Worm (Caenorhabditis elegans) whole organism, late embryonic: ENCODE data around the gene F26D10.13.
"Not testable (repeated sequence)": the region's sequence is repeated elsewhere in the genome, so short reads cannot be mapped to it uniquely, and the experiment has no call there.

ENCODE experiments used
- C08G9.2 ChIP-seq: sonication (generic microtip); optimal IDR thresholded peaks from 2 replicates; lab custom pipeline; 2016; ENCODE audit warnings: mild to moderate bottlenecking, missing genetic modification characterization, moderate library complexity, missing compliant biosample characterization
- C38D4.7 ChIP-seq: fragments of 200-800 bp; sonication (Bioruptor generic); optimal IDR thresholded peaks from 2 replicates; lab custom pipeline; 2018; ENCODE audit warnings: mild to moderate bottlenecking, missing genetic modification characterization, moderate library complexity, missing compliant biosample characterization
- T23F11.4 ChIP-seq: fragments of 200-800 bp; sonication (Bioruptor generic); optimal IDR thresholded peaks from 2 replicates; lab custom pipeline; 2018; ENCODE audit warnings: mild to moderate bottlenecking, missing genetic modification characterization, missing compliant biosample characterization
- ceh-22 ChIP-seq: sonication (generic microtip); optimal IDR thresholded peaks from 2 replicates; lab custom pipeline; 2017; ENCODE audit warnings: missing biosample characterization, missing genetic modification characterization
- ceh-24 ChIP-seq: sonication (generic microtip); optimal IDR thresholded peaks from 2 replicates; lab custom pipeline; 2016; ENCODE audit warnings: mild to moderate bottlenecking, missing genetic modification characterization, missing compliant biosample characterization
- ceh-31 ChIP-seq: sonication (generic microtip); optimal IDR thresholded peaks from 2 replicates; lab custom pipeline; 2016; ENCODE audit warnings: missing genetic modification characterization, missing compliant biosample characterization
- ceh-34 ChIP-seq: sonication (generic microtip); optimal IDR thresholded peaks from 2 replicates; lab custom pipeline; 2016; ENCODE audit warnings: mild to moderate bottlenecking, missing genetic modification characterization, missing compliant biosample characterization
- ceh-45 ChIP-seq: fragments of 200-800 bp; sonication (Bioruptor generic); IDR thresholded peaks from 2 replicates; pipeline ENCODE4 v1.3.6; 2022; ENCODE audit warnings: missing genetic modification reagents, missing genetic modification characterization, missing compliant biosample characterization
- ceh-48 ChIP-seq: sonication (generic microtip); optimal IDR thresholded peaks from 2 replicates; lab custom pipeline; 2016; ENCODE audit warnings: missing genetic modification characterization, inconsistent platforms, missing compliant biosample characterization
- ceh-6 ChIP-seq: fragments of 200-800 bp; sonication (Bioruptor generic); optimal IDR thresholded peaks from 2 replicates; lab custom pipeline; 2018; ENCODE audit warnings: mild to moderate bottlenecking, missing genetic modification characterization, missing compliant biosample characterization
- ceh-9 ChIP-seq: sonication (generic microtip); optimal IDR thresholded peaks from 2 replicates; lab custom pipeline; 2016; ENCODE audit warnings: mild to moderate bottlenecking, missing genetic modification characterization, inconsistent platforms, missing compliant biosample characterization
- che-1 ChIP-seq: sonication (generic microtip); optimal IDR thresholded peaks from 2 replicates; lab custom pipeline; 2016; ENCODE audit warnings: mild to moderate bottlenecking, missing genetic modification characterization, missing compliant biosample characterization
- dve-1 ChIP-seq: sonication (generic microtip); optimal IDR thresholded peaks from 2 replicates; lab custom pipeline; 2017; ENCODE audit warnings: antibody characterized with exemption, mild to moderate bottlenecking, missing genetic modification characterization, missing compliant biosample characterization
- fkh-10 ChIP-seq: fragments of 150-350 bp; optimal IDR thresholded peaks from 2 replicates; lab custom pipeline; 2014; ENCODE audit warnings: missing biosample characterization, missing genetic modification reagents, missing genetic modification characterization
- gmeb-2 ChIP-seq: sonication (generic microtip); optimal IDR thresholded peaks from 2 replicates; lab custom pipeline; 2016; ENCODE audit warnings: missing genetic modification characterization, inconsistent platforms, missing compliant biosample characterization
- hlh-13 ChIP-seq: fragments of 200-800 bp; sonication (Bioruptor generic); optimal IDR thresholded peaks from 2 replicates; lab custom pipeline; 2018; ENCODE audit warnings: mild to moderate bottlenecking, missing genetic modification characterization, missing compliant biosample characterization
- lim-6 ChIP-seq: sonication (generic microtip); optimal IDR thresholded peaks from 2 replicates; lab custom pipeline; 2016; ENCODE audit warnings: missing genetic modification characterization, missing compliant biosample characterization
- lin-11 ChIP-seq: fragments of 200-800 bp; sonication (Bioruptor generic); optimal IDR thresholded peaks from 2 replicates; lab custom pipeline; 2018; ENCODE audit warnings: mild to moderate bottlenecking, missing genetic modification characterization, missing compliant biosample characterization
- madf-2 ChIP-seq: sonication (generic microtip); optimal IDR thresholded peaks from 2 replicates; lab custom pipeline; 2017; ENCODE audit warnings: missing genetic modification characterization, missing compliant biosample characterization
- nhr-11 ChIP-seq: fragments of 150-350 bp; optimal IDR thresholded peaks from 2 replicates; lab custom pipeline; 2014; ENCODE audit warnings: missing biosample characterization, missing genetic modification characterization
- nhr-232 ChIP-seq: sonication (generic microtip); optimal IDR thresholded peaks from 2 replicates; lab custom pipeline; 2016; ENCODE audit warnings: missing genetic modification characterization, missing compliant biosample characterization
- pag-3 ChIP-seq: sonication (generic microtip); optimal IDR thresholded peaks from 2 replicates; lab custom pipeline; 2016; ENCODE audit warnings: missing compliant biosample characterization, missing genetic modification characterization, borderline replicate concordance
- pros-1 ChIP-seq: fragments of 150-350 bp; optimal IDR thresholded peaks from 2 replicates; lab custom pipeline; 2014; ENCODE audit warnings: missing biosample characterization, missing genetic modification reagents, missing genetic modification characterization
- sdc-2 ChIP-seq: sonication (generic microtip); optimal IDR thresholded peaks from 2 replicates; lab custom pipeline; 2016; ENCODE audit warnings: missing genotype, missing genetic modification characterization, missing compliant biosample characterization
- sox-2 ChIP-seq: fragments of 200-800 bp; sonication (Bioruptor generic); IDR thresholded peaks from 2 replicates; pipeline ENCODE4 v1.3.6; 2022; ENCODE audit warnings: missing genetic modification reagents, missing genetic modification characterization, missing compliant biosample characterization
- sox-4 ChIP-seq: sonication (generic microtip); optimal IDR thresholded peaks from 2 replicates; lab custom pipeline; 2017; ENCODE audit warnings: mild to moderate bottlenecking, missing genetic modification characterization, inconsistent platforms, missing compliant biosample characterization
- syd-9 ChIP-seq: sonication (generic microtip); optimal IDR thresholded peaks from 2 replicates; lab custom pipeline; 2016; ENCODE audit warnings: mild to moderate bottlenecking, missing genetic modification characterization, moderate library complexity, missing compliant biosample characterization
- unc-3 ChIP-seq, 2 experiments: fragments of 200-800 bp in 1 of 2; sonication (Bioruptor generic) in 1 of 2; sonication (generic microtip) in 1 of 2; conservative IDR thresholded peaks in 1 of 2; optimal IDR thresholded peaks in 1 of 2; 2 replicates each; pipeline versions ENCODE4 v1.3.6 to Lab custom; 2016 to 2022; ENCODE audit warnings: missing compliant biosample characterization in 2 of 2, missing genetic modification characterization in 2 of 2, missing genetic modification reagents in 1 of 2
- unc-42 ChIP-seq: sonication (generic microtip); optimal IDR thresholded peaks from 2 replicates; lab custom pipeline; 2016; ENCODE audit warnings: missing genotype, missing genetic modification characterization, missing compliant biosample characterization
- unc-55 ChIP-seq: sonication (generic microtip); optimal IDR thresholded peaks from 2 replicates; lab custom pipeline; 2017; ENCODE audit warnings: missing biosample characterization, missing genetic modification reagents, missing genetic modification characterization

F26D10.13 gene

DNA sequence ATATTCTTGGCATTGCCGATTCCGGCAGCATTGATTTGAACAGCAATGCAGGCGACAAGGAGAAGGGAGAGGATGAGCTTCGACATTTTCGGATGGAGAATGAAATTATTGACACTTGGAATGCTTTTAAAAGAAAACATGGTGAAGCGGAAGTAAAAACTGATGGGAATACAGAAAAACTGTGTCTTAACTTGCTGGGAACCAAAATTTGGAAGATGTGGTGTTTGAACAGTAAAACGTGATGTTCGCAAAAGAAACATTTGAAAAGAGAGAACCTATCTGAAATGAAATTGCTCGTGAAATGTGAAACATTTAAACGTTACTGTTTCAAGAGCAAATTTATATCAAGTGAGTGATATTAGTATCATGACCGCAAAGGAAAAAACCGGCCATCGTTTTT lies at the start of gene F26D10.13:
Gene F26D10.13, minus strand, starts transcription at position 101 of the 400 bp plus-strand sequence.
- no peak for TF ChIP-seq pag-3

ce11 chrIV:17311842-17312241 lies 47.2 kb upstream of the F26D10.13 start, which contains the start of gene snf-9:
snf-9 (plus strand) TSS chrIV:17312142.
- TF ChIP-seq unc-42: no peak
- TF ChIP-seq T23F11.4 (GFP tag; lab: Kevin White, UChicago): no peak
- TF ChIP-seq C38D4.7 (GFP tag; lab: Kevin White, UChicago): no peak

ce11 chrIV:17308211-17308610 lies 43.6 kb upstream of the F26D10.13 start, which contains the start of gene T28F3.9:
T28F3.9 (plus strand) TSS chrIV:17308511.
- no peak for TF ChIP-seq ceh-34 (tag; lab: Kevin White, UChicago)
- no peak for TF ChIP-seq ceh-31 (tag; lab: Kevin White, UChicago)
- TF ChIP-seq ceh-22: no peak
- TF ChIP-seq unc-3 (GFP tag; conservative IDR thresholded peaks at IDR 0.05; lab: Robert Waterston, UW): no peak
- TF ChIP-seq unc-3 (tag; optimal IDR thresholded peaks at IDR 0.05; lab: Kevin White, UChicago): no peak
- no peak for TF ChIP-seq hlh-13 (GFP tag; lab: Kevin White, UChicago)
- TF ChIP-seq syd-9 (tag; lab: Kevin White, UChicago): no peak
- TF ChIP-seq pros-1: no peak
- no peak for TF ChIP-seq ceh-6 (GFP tag; lab: Kevin White, UChicago)
- no peak for TF ChIP-seq sdc-2 (tag; lab: Kevin White, UChicago)
- TF ChIP-seq nhr-11 (tag; lab: Kevin White, UChicago): no peak
- TF ChIP-seq dve-1 (tag; lab: Kevin White, UChicago): no peak
- no peak for TF ChIP-seq lim-6 (tag; lab: Kevin White, UChicago)
- TF ChIP-seq ceh-24: no peak
- no peak for TF ChIP-seq fkh-10
- TF ChIP-seq ceh-45 (GFP tag; lab: Robert Waterston, UW): no peak
- no peak for TF ChIP-seq sox-2 (GFP tag; lab: Robert Waterston, UW)
- TF ChIP-seq unc-55 (GFP tag; lab: Kevin White, UChicago): no peak

- not testable (repeated sequence) for TF ChIP-seq syd-9 (tag; lab: Kevin White, UChicago); C38D4.7 (GFP tag; lab: Kevin White, UChicago); lin-11
Measured at ce11 chrIV:17307223-17307622, 42.6 kb upstream of the F26D10.13 start, which contains the start of gene T28F3.8. T28F3.8 (minus strand) TSS chrIV:17307323.

ce11 chrIV:17301933-17302332 lies 37.3 kb upstream of the F26D10.13 start, which contains the start of gene ifta-2:
ifta-2 (minus strand) TSS chrIV:17302033.
- TF ChIP-seq madf-2 (tag; lab: Kevin White, UChicago) (no peak), nhr-232 (no peak), ceh-48 (tag; lab: Kevin White, UChicago) (no peak), sdc-2 (tag; lab: Kevin White, UChicago) (no peak), sox-4 (no peak), pag-3 (no peak), ceh-9 (tag; lab: Kevin White, UChicago) (no peak), T23F11.4 (GFP tag; lab: Kevin White, UChicago) (no peak), C08G9.2 (tag; lab: Kevin White, UChicago) (no peak), che-1 (tag; lab: Kevin White, UChicago) (no peak)

- TF ChIP-seq syd-9 (tag; lab: Kevin White, UChicago): no peak
- TF ChIP-seq gmeb-2 (tag; lab: Kevin White, UChicago): no peak
Measured at ce11 chrIV:17294489-17294888, 29.9 kb upstream of the F26D10.13 start, which contains the start of gene T28F3.5. T28F3.5 (plus strand) TSS chrIV:17294789.
